Fruit fly (Drosophila melanogaster) whole organism, wandering third instar larva: ENCODE measurements around the gene ctrip.

ENCODE experiments used
- Abd-B ChIP-seq: fragments of >200 bp; optimal IDR thresholded peaks from 2 replicates; lab custom pipeline; 2017; ENCODE audit warnings: missing biosample characterization, missing genetic modification characterization
- CG32264 ChIP-seq: fragments of 200-800 bp; sonication (Bioruptor generic); optimal IDR thresholded peaks from 2 replicates; lab custom pipeline; 2016; ENCODE audit warnings: missing biosample characterization, missing genetic modification characterization
- CG9705 ChIP-seq: fragments of 200-800 bp; sonication (Bioruptor generic); optimal IDR thresholded peaks from 2 replicates; lab custom pipeline; 2018; ENCODE audit warnings: missing biosample characterization, mild to moderate bottlenecking, missing genetic modification characterization
- Dfd ChIP-seq: fragments of >200 bp; optimal IDR thresholded peaks from 2 replicates; lab custom pipeline; 2017; ENCODE audit warnings: missing biosample characterization, missing genetic modification characterization
- Dif ChIP-seq: fragments of 200-275, 200-300 bp; sonication (Bioruptor generic); optimal IDR thresholded peaks from 2 replicates; lab custom pipeline; 2018; ENCODE audit warnings: missing biosample characterization, missing genetic modification characterization; ENCODE audit not compliant: partially characterized antibody
- GATAd ChIP-seq: sonication (Bioruptor generic); optimal IDR thresholded peaks from 2 replicates; lab custom pipeline; 2016; ENCODE audit warnings: missing biosample characterization, missing genetic modification characterization
- Hnf4 ChIP-seq: fragments of 200-800 bp; sonication (Bioruptor generic); optimal IDR thresholded peaks from 2 replicates; lab custom pipeline; 2016; ENCODE audit warnings: missing biosample characterization, mild to moderate bottlenecking, missing genetic modification characterization
- Hr78 ChIP-seq: fragments of >200 bp; optimal IDR thresholded peaks from 2 replicates; lab custom pipeline; 2017; ENCODE audit warnings: missing biosample characterization, missing genetic modification characterization
- Jra ChIP-seq: sonication (Bioruptor generic); optimal IDR thresholded peaks from 2 replicates; lab custom pipeline; 2016; ENCODE audit warnings: missing biosample characterization, missing genetic modification characterization
- N ChIP-seq: fragments of >200 bp; optimal IDR thresholded peaks from 2 replicates; lab custom pipeline; 2018; ENCODE audit warnings: missing biosample characterization, missing external identifiers, missing genetic modification characterization
- OdsH ChIP-seq: fragments of 200-800 bp; sonication (Bioruptor generic); optimal IDR thresholded peaks from 2 replicates; lab custom pipeline; 2016; ENCODE audit warnings: missing biosample characterization, mild to moderate bottlenecking, missing genetic modification characterization
- Sp1 ChIP-seq: fragments of 200-800 bp; sonication (Bioruptor generic); optimal IDR thresholded peaks from 3 replicates; lab custom pipeline; 2019; ENCODE audit warnings: missing biosample characterization, mild to moderate bottlenecking, missing genetic modification characterization, moderate library complexity
- Vsx2 ChIP-seq: fragments of 200-300, 225-300 bp; sonication (Bioruptor generic); optimal IDR thresholded peaks from 2 replicates; lab custom pipeline; 2018; ENCODE audit warnings: missing biosample characterization, missing genetic modification characterization; ENCODE audit not compliant: partially characterized antibody
- br ChIP-seq: fragments of 200-800 bp; sonication (Bioruptor generic); optimal IDR thresholded peaks from 2 replicates; lab custom pipeline; 2016; ENCODE audit warnings: missing biosample characterization, missing genetic modification characterization
- brk ChIP-seq: fragments of 200-800 bp; sonication (Bioruptor generic); optimal IDR thresholded peaks from 2 replicates; lab custom pipeline; 2016; ENCODE audit warnings: missing biosample characterization, mild to moderate bottlenecking, missing genetic modification characterization
- dl ChIP-seq, 2 experiments: fragments of 175-275, 200-275 bp in 1 of 2; fragments of 200-275 bp in 1 of 2; sonication (Bioruptor generic); optimal IDR thresholded peaks; lab custom pipeline; 2018; ENCODE audit warnings: mild to moderate bottlenecking in 2 of 2, missing biosample characterization in 2 of 2, missing genetic modification characterization in 2 of 2, moderate library complexity in 2 of 2; ENCODE audit not compliant: partially characterized antibody in 2 of 2, insufficient read depth in 1 of 2
- dmrt93B ChIP-seq: fragments of 200-800 bp; sonication (Bioruptor generic); optimal IDR thresholded peaks from 2 replicates; lab custom pipeline; 2018; ENCODE audit warnings: missing biosample characterization, mild to moderate bottlenecking, missing genetic modification characterization
- dsf ChIP-seq: sonication (Bioruptor generic); optimal IDR thresholded peaks from 2 replicates; lab custom pipeline; 2016; ENCODE audit warnings: missing biosample characterization, missing genetic modification characterization, borderline replicate concordance
- ey ChIP-seq: fragments of 200-800 bp; sonication (Bioruptor generic); optimal IDR thresholded peaks from 2 replicates; lab custom pipeline; 2016; ENCODE audit warnings: missing biosample characterization, missing genetic modification characterization
- foxo ChIP-seq, 2 experiments: fragments of 200-800 bp; sonication (Bioruptor generic); optimal IDR thresholded peaks; 2 replicates in 1 of 2; 3 replicates in 1 of 2; lab custom pipeline; 2016 to 2017; ENCODE audit warnings: missing biosample characterization in 2 of 2, missing genetic modification characterization in 2 of 2
- fru ChIP-seq: fragments of 200-800 bp; sonication (Bioruptor generic); optimal IDR thresholded peaks from 3 replicates; lab custom pipeline; 2016; ENCODE audit warnings: missing biosample characterization, mild to moderate bottlenecking, missing genetic modification characterization
- h ChIP-seq: fragments of 200-800 bp; sonication (Bioruptor generic); optimal IDR thresholded peaks from 3 replicates; lab custom pipeline; 2016; ENCODE audit warnings: missing biosample characterization, mild to moderate bottlenecking, missing genetic modification characterization
- lola ChIP-seq: fragments of >200 bp; optimal IDR thresholded peaks from 2 replicates; lab custom pipeline; 2017; ENCODE audit warnings: missing biosample characterization, missing genetic modification characterization
- pan ChIP-seq: fragments of >200 bp; optimal IDR thresholded peaks from 2 replicates; lab custom pipeline; 2017
- psq ChIP-seq: fragments of 200-800 bp; sonication (Bioruptor generic); optimal IDR thresholded peaks from 3 replicates; lab custom pipeline; 2017; ENCODE audit warnings: missing biosample characterization, mild to moderate bottlenecking, missing genetic modification characterization, moderate library complexity
- sv ChIP-seq: fragments of 200-800 bp; sonication (Bioruptor generic); optimal IDR thresholded peaks from 3 replicates; lab custom pipeline; 2016; ENCODE audit warnings: missing biosample characterization, missing genetic modification characterization
- tai ChIP-seq: sonication (Bioruptor generic); optimal IDR thresholded peaks from 2 replicates; lab custom pipeline; 2016; ENCODE audit warnings: missing biosample characterization, missing genetic modification characterization
- usp ChIP-seq: fragments of >200 bp; optimal IDR thresholded peaks from 2 replicates; lab custom pipeline; 2017; ENCODE audit warnings: missing biosample characterization, missing genetic modification characterization
- woc ChIP-seq: sonication (Bioruptor generic); optimal IDR thresholded peaks from 2 replicates; lab custom pipeline; 2016; ENCODE audit warnings: missing biosample characterization, mild to moderate bottlenecking, missing genetic modification characterization

The ctrip gene

DNA sequence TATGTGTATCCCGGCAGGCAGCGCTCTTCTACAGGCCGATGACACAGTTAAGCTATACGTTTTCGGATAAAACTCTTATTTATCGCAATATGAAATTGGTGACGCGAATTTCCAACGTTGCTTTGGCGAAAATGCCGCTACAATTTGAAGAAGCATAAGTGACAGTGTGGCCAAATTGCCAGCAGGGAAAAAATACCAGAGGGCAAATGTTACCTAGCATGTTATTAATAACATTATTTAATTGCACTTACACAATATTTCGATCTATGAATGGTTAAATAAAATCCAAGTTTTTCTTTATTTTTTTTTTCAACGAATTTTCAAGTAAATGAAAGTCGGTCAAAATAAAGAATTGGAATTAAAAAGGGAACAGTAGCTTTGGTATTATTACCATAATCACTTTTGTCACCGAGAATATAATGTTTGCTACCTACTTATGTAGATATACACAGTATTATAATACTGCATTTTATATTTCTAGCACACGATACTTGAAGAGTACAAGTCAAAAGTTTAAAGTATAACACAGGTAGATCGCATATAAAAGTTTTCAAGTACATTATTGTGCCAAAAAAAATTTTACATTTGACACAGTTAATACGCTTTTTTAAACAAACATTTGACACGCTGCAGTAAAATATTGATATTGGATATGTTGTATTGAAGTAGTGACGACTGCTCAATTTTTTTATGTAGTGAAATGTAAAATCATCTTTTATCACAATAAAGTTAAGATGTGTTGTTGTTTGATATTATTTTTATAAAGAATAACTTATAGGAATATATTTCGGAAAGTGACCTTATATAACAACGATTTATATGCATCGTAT is 62.8 kb downstream of the ctrip start, which contains the start of gene tacc:
tacc (minus strand) TSS at position 169 of the 830 bp plus-strand sequence.
- TF ChIP-seq woc (GFP tag; lab: Kevin White, UChicago) (no peak), ey (no peak), pan (lab: Kevin White, UChicago) (no peak), Abd-B (GFP tag; lab: Kevin White, UChicago) (no peak), Dif (GFP tag; lab: Kevin White, UChicago) (no peak), sv (GFP tag; lab: Kevin White, UChicago) (no peak), lola (GFP tag; lab: Kevin White, UChicago) (no peak), N (GFP tag; lab: Kevin White, UChicago) (no peak), usp (GFP tag; lab: Kevin White, UChicago) (no peak), h (no peak), OdsH (no peak), dmrt93B (GFP tag; lab: Kevin White, UChicago) (no peak), GATAd (GFP tag; lab: Kevin White, UChicago) (no peak), Hr78 (no peak), CG32264 (GFP tag; lab: Kevin White, UChicago) (no peak), foxo (GFP tag; optimal IDR thresholded peaks at IDR 0.05; lab: Kevin White, UChicago) (no peak)
- TF ChIP-seq, all 38 proteins: peak for 0

DNA sequence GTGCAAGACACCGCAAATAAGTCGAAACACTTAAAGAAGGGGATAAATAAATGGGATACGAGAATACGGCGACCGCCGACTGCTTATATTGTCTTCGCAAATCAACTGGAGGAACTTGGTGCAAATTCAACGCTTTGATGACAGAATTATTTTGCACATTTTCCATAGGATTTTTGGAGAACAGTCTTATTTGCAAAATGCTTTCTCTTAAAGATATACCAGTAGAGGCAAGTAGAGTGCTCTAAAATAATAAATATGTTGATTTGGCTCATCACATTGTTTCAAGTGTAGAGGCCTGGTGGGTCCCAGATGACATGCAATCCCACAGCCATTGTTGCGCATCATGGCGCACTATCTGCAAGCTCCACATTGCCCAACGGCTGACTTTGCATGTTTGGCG is 64.6 kb downstream of the ctrip start:
- TF ChIP-seq GATAd (GFP tag; lab: Kevin White, UChicago): no peak

- TF ChIP-seq br (GFP tag; lab: Kevin White, UChicago): no peak
- TF ChIP-seq sv (GFP tag; lab: Kevin White, UChicago): no peak
- no peak for TF ChIP-seq h
- no peak for TF ChIP-seq foxo (GFP tag; optimal IDR thresholded peaks at IDR 0.05; lab: Kevin White, UChicago)
- no peak for TF ChIP-seq Hnf4 (GFP tag; lab: Kevin White, UChicago)
- no peak for TF ChIP-seq ey
- TF ChIP-seq psq (GFP tag; lab: Kevin White, UChicago): no peak
- no peak for TF ChIP-seq usp (GFP tag; lab: Kevin White, UChicago)
- no peak for TF ChIP-seq fru (GFP tag; lab: Kevin White, UChicago)
- TF ChIP-seq Sp1 (GFP tag; lab: Kevin White, UChicago): no peak
- TF ChIP-seq dl (GFP tag; optimal IDR thresholded peaks at IDR 0.05; lab: Kevin White, UChicago; ENCODE audit: insufficient read depth in 1 of 2, partially characterized antibody in 2 of 2): no peak
- TF ChIP-seq Vsx2 (GFP tag; lab: Kevin White, UChicago): no peak
- no peak for TF ChIP-seq Jra (GFP tag; lab: Kevin White, UChicago)
- no peak for TF ChIP-seq OdsH
- TF ChIP-seq Dfd (GFP tag; lab: Kevin White, UChicago): no peak
- TF ChIP-seq CG9705 (GFP tag; lab: Kevin White, UChicago): no peak
- no peak for TF ChIP-seq tai
- TF ChIP-seq woc (GFP tag; lab: Kevin White, UChicago): no peak
- no peak for TF ChIP-seq Dif (GFP tag; lab: Kevin White, UChicago)
These were observed 65.6 kb downstream of the ctrip start for dm6 chr3R:4746189-4746771.

DNA sequence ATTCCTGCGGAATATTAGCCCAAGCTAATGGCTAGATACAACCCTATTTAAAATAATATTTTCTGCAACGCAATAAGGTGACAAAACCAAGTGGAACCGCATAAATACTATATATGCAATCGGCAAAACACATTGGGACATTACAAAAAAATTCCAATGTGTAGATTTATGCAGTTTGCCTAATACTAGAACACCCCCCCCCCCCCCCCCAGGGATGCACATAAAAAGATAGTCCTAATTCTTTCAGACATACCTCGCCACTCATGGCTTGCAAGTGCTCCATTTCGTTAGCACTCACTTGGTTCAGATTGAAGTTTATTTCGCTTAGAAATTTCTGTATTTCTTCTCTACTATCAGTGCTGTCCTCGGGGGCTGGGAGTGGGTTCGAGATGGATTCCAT is 66.4 kb downstream of the ctrip start:
- TF ChIP-seq foxo (GFP tag; optimal IDR thresholded peaks at IDR 0.05; lab: Kevin White, UChicago) (no peak), Dfd (GFP tag; lab: Kevin White, UChicago) (peak; percentile 80), brk (no peak), Sp1 (GFP tag; lab: Kevin White, UChicago) (no peak), Abd-B (GFP tag; lab: Kevin White, UChicago) (no peak), woc (GFP tag; lab: Kevin White, UChicago) (no peak), Hr78 (no peak), dsf (GFP tag; lab: Kevin White, UChicago) (no peak)
